Worm (Caenorhabditis elegans): ENCODE results near the gene snf-11.

DNA sequence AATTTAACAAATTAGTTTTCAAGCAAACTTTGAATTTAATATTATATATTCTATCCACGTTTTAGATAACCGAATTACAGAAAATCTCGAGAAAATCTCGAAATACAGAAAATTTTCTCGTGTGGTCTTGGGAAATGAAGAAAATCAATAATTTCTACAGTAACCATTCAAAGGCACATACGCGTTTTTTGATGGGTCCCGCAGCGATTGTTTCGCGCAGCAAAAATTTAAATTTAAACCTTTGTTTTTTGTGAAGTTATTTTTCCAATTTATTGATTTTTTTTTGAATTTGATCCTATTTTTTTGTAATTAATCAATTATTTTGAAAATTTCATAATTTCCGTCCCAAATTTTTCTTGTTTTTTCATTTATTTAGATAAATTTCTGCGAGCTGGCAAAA is 28.7 kb downstream of the snf-11 start:
- no peak for TF ChIP-seq ama-1 (optimal IDR thresholded peaks at IDR 0.05)
- TF ChIP-seq hlh-8 (tag; optimal IDR thresholded peaks at IDR 0.05), result no peak
- TF ChIP-seq tbx-2 (tag; optimal IDR thresholded peaks at IDR 0.05), result no peak
